Comparison of ENCODE assay signal across 3 worm cellular contexts in genomic region chrII:11917530-11917952, ce11.
TF ChIP-seq lines count a peak whose summit lies in the region.

No protein-coding gene starts in this region.

TF ChIP-seq in whole organism, L3 larva, 47 proteins besides CTCF, POLR2A, EP300 and RAD21:
- TF ChIP-seq nfya-1 (tag; optimal IDR thresholded peaks at IDR 0.05; lab: Kevin White, UChicago; ENCODE audit: insufficient read depth): no peak
- no peak for TF ChIP-seq pqm-1 (tag; optimal IDR thresholded peaks at IDR 0.05; lab: Kevin White, UChicago)
- TF ChIP-seq daf-12 (tag; optimal IDR thresholded peaks at IDR 0.05; lab: Kevin White, UChicago): no peak
- no peak for TF ChIP-seq ztf-11 (tag; optimal IDR thresholded peaks at IDR 0.05; lab: Kevin White, UChicago)
- peak; percentile 57 for TF ChIP-seq ama-1 (optimal IDR thresholded peaks at IDR 0.05; lab: Kevin White, UChicago)
- no peak for TF ChIP-seq fos-1 (tag; optimal IDR thresholded peaks at IDR 0.05; lab: Kevin White, UChicago)
TF ChIP-seq in whole organism, L3 larva: peak in this region for 1.

TF ChIP-seq in whole organism, L4 larva, 104 proteins besides CTCF, POLR2A, EP300 and RAD21 (continues in another document):
- TF ChIP-seq sdz-12 (GFP tag; optimal IDR thresholded peaks at IDR 0.05; lab: Kevin White, UChicago) (no peak), Y75B8A.6 (GFP tag; IDR thresholded peaks at IDR 0.05; lab: Robert Waterston, UW) (no peak), ztf-7 (tag; optimal IDR thresholded peaks at IDR 0.05; lab: Kevin White, UChicago) (no peak), nhr-11 (tag; optimal IDR thresholded peaks at IDR 0.05; lab: Kevin White, UChicago) (no peak), nhr-42 (GFP tag; IDR thresholded peaks at IDR 0.05; lab: Robert Waterston, UW) (no peak), ceh-32 (tag; optimal IDR thresholded peaks at IDR 0.05; lab: Kevin White, UChicago; ENCODE audit: poor library complexity) (no peak), nhr-41 (GFP tag; IDR thresholded peaks at IDR 0.05; lab: Robert Waterston, UW) (no peak), F44E2.7 (GFP tag; IDR thresholded peaks at IDR 0.05; lab: Robert Waterston, UW) (no peak), ces-1 (GFP tag; optimal IDR thresholded peaks at IDR 0.05; lab: Kevin White, UChicago) (no peak), F26F4.8 (GFP tag; conservative IDR thresholded peaks at IDR 0.05; lab: Robert Waterston, UW) (peak; percentile 72; the same call in 1 of the 2 replicates), nhr-102 (tag; optimal IDR thresholded peaks at IDR 0.05; lab: Kevin White, UChicago) (no peak), lin-13 (GFP tag; optimal IDR thresholded peaks at IDR 0.05; lab: Kevin White, UChicago) (no peak), mxl-3 (GFP tag; optimal IDR thresholded peaks at IDR 0.05; lab: Kevin White, UChicago) (no peak), lin-38 (GFP tag; IDR thresholded peaks at IDR 0.05; lab: Robert Waterston, UW) (peak; percentile 75), nhr-28 (tag; optimal IDR thresholded peaks at IDR 0.05; lab: Kevin White, UChicago) (no peak), zfp-2 (tag; optimal IDR thresholded peaks at IDR 0.05; lab: Kevin White, UChicago) (no peak), F49E8.2 (tag; optimal IDR thresholded peaks at IDR 0.05; lab: Kevin White, UChicago; ENCODE audit: borderline replicate concordance) (peak; percentile 87), daf-12 (tag; optimal IDR thresholded peaks at IDR 0.05; lab: Kevin White, UChicago) (no peak), nhr-111 (GFP tag; optimal IDR thresholded peaks at IDR 0.05; lab: Kevin White, UChicago) (peak; percentile 8), ceh-28 (tag; optimal IDR thresholded peaks at IDR 0.05; lab: Kevin White, UChicago) (no peak), ctbp-1 (GFP tag; IDR thresholded peaks at IDR 0.05; lab: Robert Waterston, UW) (0 out of 2 replicates have a peak, but pooled peaks have one; percentile 27), aly-2 (tag; optimal IDR thresholded peaks at IDR 0.05; lab: Kevin White, UChicago) (peak; percentile 51), lsy-2 (tag; optimal IDR thresholded peaks at IDR 0.05; lab: Kevin White, UChicago) (no peak), aha-1 (tag; lab: Kevin White, UChicago) (no peak), fkh-10 (GFP tag; optimal IDR thresholded peaks at IDR 0.05; lab: Kevin White, UChicago) (no peak), skn-1 (tag; optimal IDR thresholded peaks at IDR 0.05; lab: Kevin White, UChicago) (no peak), gei-8 (GFP tag; optimal IDR thresholded peaks at IDR 0.05; lab: Kevin White, UChicago) (no peak), fos-1 (tag; optimal IDR thresholded peaks at IDR 0.05; lab: Kevin White, UChicago) (no peak), nhr-237 (tag; optimal IDR thresholded peaks at IDR 0.05; lab: Kevin White, UChicago) (no peak), ceh-62 (tag; optimal IDR thresholded peaks at IDR 0.05; lab: Kevin White, UChicago) (no peak), spr-3 (GFP tag; optimal IDR thresholded peaks at IDR 0.05; lab: Kevin White, UChicago) (no peak), D1046.2 (GFP tag; IDR thresholded peaks at IDR 0.05; lab: Robert Waterston, UW) (no peak), mep-1 (tag; optimal IDR thresholded peaks at IDR 0.05; lab: Kevin White, UChicago) (no peak), tra-1 (GFP tag; IDR thresholded peaks at IDR 0.05; lab: Robert Waterston, UW) (0 out of 2 replicates have a peak, but pooled peaks have one; percentile 23), php-3 (GFP tag; IDR thresholded peaks at IDR 0.05; lab: Robert Waterston, UW) (no peak), mxl-2 (GFP tag; conservative IDR thresholded peaks at IDR 0.05; lab: Robert Waterston, UW) (no peak), nhr-25 (tag; optimal IDR thresholded peaks at IDR 0.05; lab: Kevin White, UChicago; ENCODE audit: borderline replicate concordance, insufficient read depth) (no peak), nhr-76 (tag; optimal IDR thresholded peaks at IDR 0.05; lab: Kevin White, UChicago) (no peak), F37D6.2 (tag; optimal IDR thresholded peaks at IDR 0.05; lab: Kevin White, UChicago) (no peak), unc-130 (GFP tag; optimal IDR thresholded peaks at IDR 0.05; lab: Kevin White, UChicago) (peak; percentile 38), zfp-3 (GFP tag; conservative IDR thresholded peaks at IDR 0.05; lab: Robert Waterston, UW) (0 out of 2 replicates have a peak, but pooled peaks have one; percentile 19), hmg-1.1 (GFP tag; IDR thresholded peaks at IDR 0.05; lab: Robert Waterston, UW) (no peak), ceh-44 (GFP tag; IDR thresholded peaks at IDR 0.05; lab: Robert Waterston, UW) (no peak), madf-5 (GFP tag; IDR thresholded peaks at IDR 0.05; lab: Robert Waterston, UW) (peak in 1 of 2 experiments; percentile 22; a peak in 1 of 4 replicates)

TF ChIP-seq in whole organism, young adult, 124 proteins besides CTCF, POLR2A, EP300 and RAD21 (continues in another document):
- no peak for TF ChIP-seq lir-1 (GFP tag; conservative IDR thresholded peaks at IDR 0.05; lab: Robert Waterston, UW)
- no peak for TF ChIP-seq ccch-3 (GFP tag; optimal IDR thresholded peaks at IDR 0.05; lab: Kevin White, UChicago)
- peak; percentile 69 for TF ChIP-seq xnd-1 (tag; optimal IDR thresholded peaks at IDR 0.05; lab: Kevin White, UChicago)
- TF ChIP-seq dox-1 (GFP tag; IDR thresholded peaks at IDR 0.05; lab: Robert Waterston, UW): peak; percentile 38; the same call in 1 of the 2 replicates
- peak; percentile 28 for TF ChIP-seq ztf-18 (tag; optimal IDR thresholded peaks at IDR 0.05; lab: Kevin White, UChicago)
- TF ChIP-seq ceh-40 (GFP tag; IDR thresholded peaks at IDR 0.05; lab: Robert Waterston, UW): peak; percentile 72; the same call in 1 of the 2 replicates
- TF ChIP-seq bed-2 (GFP tag; IDR thresholded peaks at IDR 0.05; lab: Robert Waterston, UW): no peak
- 0 out of 2 replicates have a peak, but pooled peaks have one; percentile 41 for TF ChIP-seq Y67H2A.10 (GFP tag; conservative IDR thresholded peaks at IDR 0.05; lab: Robert Waterston, UW)
- TF ChIP-seq C06A6.2 (GFP tag; conservative IDR thresholded peaks at IDR 0.05; lab: Robert Waterston, UW): no peak
- peak; percentile 93 for TF ChIP-seq ekl-4 (GFP tag; IDR thresholded peaks at IDR 0.05; lab: Robert Waterston, UW)
- no peak for TF ChIP-seq Y53F4B.3 (GFP tag; IDR thresholded peaks at IDR 0.05; lab: Robert Waterston, UW)
- TF ChIP-seq die-1 (tag; optimal IDR thresholded peaks at IDR 0.05; lab: Kevin White, UChicago): peak; percentile 57
- TF ChIP-seq zim-3 (tag; optimal IDR thresholded peaks at IDR 0.05; lab: Kevin White, UChicago): peak; percentile 52
- no peak for TF ChIP-seq somi-1 (GFP tag; optimal IDR thresholded peaks at IDR 0.05; lab: Kevin White, UChicago)
- no peak for TF ChIP-seq ets-4 (GFP tag; optimal IDR thresholded peaks at IDR 0.05; lab: Kevin White, UChicago)
- TF ChIP-seq rcor-1 (GFP tag; IDR thresholded peaks at IDR 0.05; lab: Robert Waterston, UW): peak; percentile 56; the same call in 1 of the 2 replicates
- TF ChIP-seq attf-5 (GFP tag; optimal IDR thresholded peaks at IDR 0.05; lab: Kevin White, UChicago): no peak
- no peak for TF ChIP-seq rpc-1 (optimal IDR thresholded peaks at IDR 0.05; lab: Kevin White, UChicago)
- TF ChIP-seq rpc-1 (tag; optimal IDR thresholded peaks at IDR 0.05; lab: Kevin White, UChicago): no peak
- TF ChIP-seq F33H1.4 (GFP tag; IDR thresholded peaks at IDR 0.05; lab: Robert Waterston, UW): peak; percentile 53; the same call in 1 of the 2 replicates
- TF ChIP-seq D2030.7 (GFP tag; IDR thresholded peaks at IDR 0.05; lab: Robert Waterston, UW): peak; percentile 60
- TF ChIP-seq ztf-25 (GFP tag; IDR thresholded peaks at IDR 0.05; lab: Robert Waterston, UW): no peak
- TF ChIP-seq egl-18 (GFP tag; IDR thresholded peaks at IDR 0.05; lab: Robert Waterston, UW): 0 out of 2 replicates have a peak, but pooled peaks have one; percentile 43
- TF ChIP-seq C17E4.6 (GFP tag; IDR thresholded peaks at IDR 0.05; lab: Robert Waterston, UW): peak; percentile 73
- TF ChIP-seq snpc-4 (GFP tag; optimal IDR thresholded peaks at IDR 0.05; lab: Kevin White, UChicago): peak; percentile 51
- TF ChIP-seq snpc-4 (tag; optimal IDR thresholded peaks at IDR 0.05; lab: Kevin White, UChicago): peak in 2 of 4 experiments; percentile 38 to 42
- TF ChIP-seq Y79H2A.3 (GFP tag; conservative IDR thresholded peaks at IDR 0.05; lab: Robert Waterston, UW): peak; percentile 91; the same call in 1 of the 2 replicates
- peak; percentile 70 for TF ChIP-seq lin-26 (GFP tag; IDR thresholded peaks at IDR 0.05; lab: Robert Waterston, UW)
- TF ChIP-seq ceh-91 (GFP tag; IDR thresholded peaks at IDR 0.05; lab: Robert Waterston, UW): no peak
- no peak for TF ChIP-seq ztf-6 (GFP tag; IDR thresholded peaks at IDR 0.05; lab: Robert Waterston, UW)
- TF ChIP-seq tbp1 (GFP tag; optimal IDR thresholded peaks at IDR 0.05; lab: Kevin White, UChicago): peak; percentile 60
- TF ChIP-seq efl-1 (GFP tag; optimal IDR thresholded peaks at IDR 0.05; lab: Kevin White, UChicago): peak; percentile 28
- no peak for TF ChIP-seq mel-28 (tag; optimal IDR thresholded peaks at IDR 0.05; lab: Kevin White, UChicago; ENCODE audit: borderline replicate concordance)
- TF ChIP-seq B0261.1 (tag; optimal IDR thresholded peaks at IDR 0.05; lab: Kevin White, UChicago): no peak
- peak; percentile 25 for TF ChIP-seq mes-4 (tag; optimal IDR thresholded peaks at IDR 0.05; lab: Kevin White, UChicago)
- 0 out of 2 replicates have a peak, but pooled peaks have one; percentile 54 for TF ChIP-seq bed-1 (GFP tag; IDR thresholded peaks at IDR 0.05; lab: Robert Waterston, UW)
- TF ChIP-seq lsy-27 (tag; optimal IDR thresholded peaks at IDR 0.05; lab: Kevin White, UChicago; ENCODE audit: borderline replicate concordance, insufficient read depth): no peak
- TF ChIP-seq nhr-27 (tag; optimal IDR thresholded peaks at IDR 0.05; lab: Kevin White, UChicago): no peak
- TF ChIP-seq hlh-12 (tag; optimal IDR thresholded peaks at IDR 0.05; lab: Kevin White, UChicago): no peak
- TF ChIP-seq ceh-58 (GFP tag; IDR thresholded peaks at IDR 0.05; lab: Robert Waterston, UW): peak; percentile 73; the same call in 1 of the 2 replicates
- no peak for TF ChIP-seq ama-1 (optimal IDR thresholded peaks at IDR 0.05; lab: Kevin White, UChicago)
- peak; percentile 7 to 93 for TF ChIP-seq ama-1 (GFP tag; optimal IDR thresholded peaks at IDR 0.05; lab: Kevin White, UChicago)
- TF ChIP-seq rec-8 (tag; optimal IDR thresholded peaks at IDR 0.05; lab: Kevin White, UChicago): peak in 1 of 2 experiments; percentile 71
- TF ChIP-seq F57A8.1 (GFP tag; optimal IDR thresholded peaks at IDR 0.05; lab: Kevin White, UChicago): no peak
- TF ChIP-seq T07F8.4 (tag; optimal IDR thresholded peaks at IDR 0.05; lab: Kevin White, UChicago): peak; percentile 43
- peak; percentile 61 for TF ChIP-seq lsl-1 (GFP tag; optimal IDR thresholded peaks at IDR 0.05; lab: Kevin White, UChicago)
- peak; percentile 91 for TF ChIP-seq athp-1 (tag; optimal IDR thresholded peaks at IDR 0.05; lab: Kevin White, UChicago)
